Fruit fly (Drosophila melanogaster): ENCODE results near the gene CG46465.
A peak's percentile ranks its signal among the peaks of the same experiment; 100 is the strongest.

Gene CG46465

DNA sequence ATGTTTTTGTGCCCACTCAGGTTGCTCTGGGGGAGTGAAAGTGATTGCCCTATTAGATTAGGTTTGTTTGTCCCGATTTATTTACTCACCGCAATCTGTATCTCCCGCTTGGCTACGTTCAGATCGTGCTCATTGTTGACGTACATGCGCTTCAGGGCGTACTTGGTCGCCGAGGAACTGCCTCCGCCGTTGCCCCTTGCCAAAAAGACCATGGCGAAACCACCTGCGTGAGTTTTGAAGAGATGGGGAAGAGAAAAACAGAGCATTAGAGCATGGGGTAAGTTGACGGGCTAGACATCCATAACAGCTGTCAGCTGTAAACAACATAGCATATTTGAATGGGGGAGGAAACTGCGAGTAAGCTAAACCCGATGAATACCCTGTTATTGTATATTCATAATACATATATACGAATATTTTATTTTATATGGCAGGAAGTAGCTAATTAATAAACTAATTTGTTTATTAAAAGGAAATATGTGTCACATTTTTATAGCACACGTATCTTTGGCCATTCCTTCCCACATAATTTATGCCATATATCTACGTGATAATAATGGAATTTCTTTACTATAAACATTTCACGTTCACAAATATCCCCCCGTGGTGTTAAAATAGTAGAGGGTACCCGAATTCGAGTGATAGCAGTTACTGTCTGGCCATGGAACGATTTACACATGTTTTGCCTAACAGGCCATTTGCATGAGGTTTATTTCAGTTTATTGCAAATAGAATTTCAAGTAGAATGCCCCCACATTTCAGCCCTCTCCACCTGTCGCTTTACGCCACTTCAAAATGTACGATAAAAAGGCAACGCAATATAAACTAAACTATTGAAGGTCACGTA, 26.7 kb upstream of the CG46465 start (continued):
- TF ChIP-seq Blimp-1 (GFP tag; optimal IDR thresholded peaks at IDR 0.05), result no peak
- TF ChIP-seq Eip78C (GFP tag), result peak; percentile 31
- TF ChIP-seq CG11294 (GFP tag; IDR thresholded peaks at IDR 0.05), result no peak
- no peak for TF ChIP-seq CG6163 (GFP tag; IDR thresholded peaks at IDR 0.05)
- TF ChIP-seq CG6854 (GFP tag; optimal IDR thresholded peaks at IDR 0.05), result no peak
- TF ChIP-seq topi (GFP tag; optimal IDR thresholded peaks at IDR 0.05), result no peak
- TF ChIP-seq Lpt (GFP tag; optimal IDR thresholded peaks at IDR 0.05), result no peak
- no peak for TF ChIP-seq Eip93F (GFP tag; optimal IDR thresholded peaks at IDR 0.05)
- no peak for TF ChIP-seq lz (GFP tag; optimal IDR thresholded peaks at IDR 0.05)

DNA sequence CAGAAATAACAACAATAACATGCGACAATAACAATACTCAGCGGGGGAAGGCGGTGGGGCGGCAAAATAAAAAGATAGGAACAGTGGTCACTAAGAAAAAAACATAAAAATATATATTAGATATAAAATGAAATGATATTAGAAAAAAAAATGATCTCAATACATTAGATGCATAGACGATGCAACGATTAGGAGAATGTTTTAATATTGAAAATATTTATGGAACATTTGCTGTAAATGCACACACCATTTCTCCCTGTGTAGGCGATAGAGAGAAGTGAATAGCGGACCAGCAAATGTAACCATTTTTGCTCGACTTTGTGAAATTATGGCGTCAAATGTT, 26.1 kb upstream of the CG46465 start:
- TF ChIP-seq cyc (GFP tag; optimal IDR thresholded peaks at IDR 0.05) (peak; percentile 21), Sox15 (GFP tag; optimal IDR thresholded peaks at IDR 0.05) (no peak), CG8319 (GFP tag; optimal IDR thresholded peaks at IDR 0.05) (peak; percentile 4), Sox102F (GFP tag; optimal IDR thresholded peaks at IDR 0.05) (peak; percentile 29), CG6163 (GFP tag; IDR thresholded peaks at IDR 0.05) (peak; percentile 82), acj6 (GFP tag; optimal IDR thresholded peaks at IDR 0.05) (peak; percentile 18), fkh (GFP tag; optimal IDR thresholded peaks at IDR 0.05) (no peak), Met (GFP tag; optimal IDR thresholded peaks at IDR 0.05) (peak; percentile 30), esn (GFP tag; optimal IDR thresholded peaks at IDR 0.05) (peak; percentile 48), CG3032 (tag; optimal IDR thresholded peaks at IDR 0.05) (peak; percentile 48), Sox14 (GFP tag; optimal IDR thresholded peaks at IDR 0.05) (peak; percentile 5), CG15336 (GFP tag; IDR thresholded peaks at IDR 0.05) (peak; percentile 84), CG6792 (GFP tag; optimal IDR thresholded peaks at IDR 0.05) (no peak), Gug (GFP tag; IDR thresholded peaks at IDR 0.05) (peak; percentile 76), CG10669 (GFP tag; optimal IDR thresholded peaks at IDR 0.05) (peak; percentile 52), Hr39 (GFP tag; optimal IDR thresholded peaks at IDR 0.05) (no peak), CG11294 (GFP tag; IDR thresholded peaks at IDR 0.05) (peak; percentile 81), Ets96B (tag; optimal IDR thresholded peaks at IDR 0.05) (peak; percentile 59), eg (GFP tag; IDR thresholded peaks at IDR 0.05) (peak; percentile 89), CG3919 (GFP tag; optimal IDR thresholded peaks at IDR 0.05) (peak; percentile 52), spab (GFP tag; optimal IDR thresholded peaks at IDR 0.05) (no peak), ss (GFP tag; optimal IDR thresholded peaks at IDR 0.05) (peak in 1 of 2 experiments; percentile 21), lz (GFP tag; optimal IDR thresholded peaks at IDR 0.05) (peak; percentile 11), Ets21C (GFP tag; optimal IDR thresholded peaks at IDR 0.05) (no peak), OdsH (GFP tag; optimal IDR thresholded peaks at IDR 0.05) (peak; percentile 37), Blimp-1 (GFP tag; optimal IDR thresholded peaks at IDR 0.05) (no peak), CG1621 (tag; optimal IDR thresholded peaks at IDR 0.05) (no peak), CG4318 (GFP tag; optimal IDR thresholded peaks at IDR 0.05) (peak; percentile 9), dac (GFP tag; optimal IDR thresholded peaks at IDR 0.05) (no peak), fd59A (GFP tag; optimal IDR thresholded peaks at IDR 0.05) (no peak), CG32006 (GFP tag; optimal IDR thresholded peaks at IDR 0.05) (peak; percentile 44), CG10631 (GFP tag; optimal IDR thresholded peaks at IDR 0.05) (peak; percentile 26), Eip78C (GFP tag) (peak; percentile 88), vri (GFP tag; optimal IDR thresholded peaks at IDR 0.05) (no peak), pdm3 (GFP tag; optimal IDR thresholded peaks at IDR 0.05) (no peak), achi (GFP tag; optimal IDR thresholded peaks at IDR 0.05) (peak; percentile 20), CG7368 (GFP tag; optimal IDR thresholded peaks at IDR 0.05) (peak; percentile 25), CG6808 (GFP tag; optimal IDR thresholded peaks at IDR 0.05) (no peak), salr (GFP tag; optimal IDR thresholded peaks at IDR 0.05) (no peak), CG6276 (GFP tag; optimal IDR thresholded peaks at IDR 0.05) (peak; percentile 40), CG31627 (GFP tag; optimal IDR thresholded peaks at IDR 0.05) (no peak), fd85E (GFP tag; optimal IDR thresholded peaks at IDR 0.05) (no peak), CG6854 (GFP tag; optimal IDR thresholded peaks at IDR 0.05) (no peak), CG34406 (GFP tag; optimal IDR thresholded peaks at IDR 0.05) (peak; percentile 47), Smox (GFP tag; optimal IDR thresholded peaks at IDR 0.05) (no peak)
